Worm (Caenorhabditis elegans): ENCODE results near the gene Y38E10A.33.
A peak's percentile ranks its signal among the peaks of the same experiment; 100 is the strongest.

The Y38E10A.33 gene

ce11 chrII:12679635-12680034 lies at the start of gene Y38E10A.33, which contains the start of gene cox-10 (continued):
- no peak for TF ChIP-seq nhr-76 (tag; optimal IDR thresholded peaks at IDR 0.05)

ce11 chrII:12728608-12729007 lies 49.2 kb upstream of the Y38E10A.33 start:
- TF ChIP-seq lin-38 (GFP tag; IDR thresholded peaks at IDR 0.05) (0 out of 2 replicates have a peak, but pooled peaks have one; percentile 10), hlh-30 (tag; optimal IDR thresholded peaks at IDR 0.05; ENCODE audit: insufficient read depth) (no peak)

ce11 chrII:12727871-12728270 lies 48.4 kb upstream of the Y38E10A.33 start:
- TF ChIP-seq nhr-102 (tag; optimal IDR thresholded peaks at IDR 0.05) (no peak), unc-62 (GFP tag; optimal IDR thresholded peaks at IDR 0.05 in 1 of 2) (peak in 1 of 2 experiments; percentile 72), unc-62 (tag; optimal IDR thresholded peaks at IDR 0.05) (no peak), mdl-1 (tag; optimal IDR thresholded peaks at IDR 0.05) (no peak), D1046.2 (GFP tag; IDR thresholded peaks at IDR 0.05) (no peak), set-16 (GFP tag; IDR thresholded peaks at IDR 0.05) (peak; percentile 65), daf-12 (tag; optimal IDR thresholded peaks at IDR 0.05) (no peak), T26A8.4 (GFP tag; IDR thresholded peaks at IDR 0.05) (no peak), Y5F2A.4 (GFP tag; optimal IDR thresholded peaks at IDR 0.05) (no peak)

- TF ChIP-seq nhr-11 (tag; optimal IDR thresholded peaks at IDR 0.05): no peak
- no peak for TF ChIP-seq saeg-2 (GFP tag; IDR thresholded peaks at IDR 0.05)
- no peak for TF ChIP-seq lin-1 (GFP tag; IDR thresholded peaks at IDR 0.05)
- TF ChIP-seq F49E8.2 (tag; optimal IDR thresholded peaks at IDR 0.05; ENCODE audit: borderline replicate concordance): peak; percentile 25
- TF ChIP-seq lin-38 (GFP tag; IDR thresholded peaks at IDR 0.05): peak; percentile 62
- TF ChIP-seq Y48G9A.11 (GFP tag; IDR thresholded peaks at IDR 0.05): peak; percentile 61
- TF ChIP-seq unc-130 (GFP tag; optimal IDR thresholded peaks at IDR 0.05): peak; percentile 29
- 0 out of 2 replicates have a peak, but pooled peaks have one; percentile 67 for TF ChIP-seq F44E2.7 (GFP tag; IDR thresholded peaks at IDR 0.05)
- TF ChIP-seq pha-4 (GFP tag; IDR thresholded peaks at IDR 0.05): 0 out of 2 replicates have a peak, but pooled peaks have one; percentile 9
- no peak for TF ChIP-seq pha-4 (tag; optimal IDR thresholded peaks at IDR 0.05)
These were observed 47.3 kb upstream of the Y38E10A.33 start for ce11 chrII:12726704-12727103.

- no peak for TF ChIP-seq dmd-6 (GFP tag; IDR thresholded peaks at IDR 0.05)
These were observed 43.3 kb upstream of the Y38E10A.33 start for ce11 chrII:12722685-12723287.

- TF ChIP-seq mdt-29 (GFP tag; IDR thresholded peaks at IDR 0.05) (no peak), Y48G9A.11 (GFP tag; IDR thresholded peaks at IDR 0.05) (no peak), unc-39 (tag; optimal IDR thresholded peaks at IDR 0.05) (no peak), arid-1 (GFP tag; conservative IDR thresholded peaks at IDR 0.05) (no peak), mdl-1 (tag; optimal IDR thresholded peaks at IDR 0.05) (no peak), T20F7.1 (GFP tag; optimal IDR thresholded peaks at IDR 0.05) (no peak), zag-1 (tag; optimal IDR thresholded peaks at IDR 0.05) (no peak), nhr-42 (GFP tag; IDR thresholded peaks at IDR 0.05) (no peak), lin-38 (GFP tag; IDR thresholded peaks at IDR 0.05) (no peak), php-3 (GFP tag; IDR thresholded peaks at IDR 0.05) (no peak), F10B5.3 (tag; optimal IDR thresholded peaks at IDR 0.05) (no peak), ceh-44 (GFP tag; IDR thresholded peaks at IDR 0.05) (no peak), zfp-3 (GFP tag; conservative IDR thresholded peaks at IDR 0.05) (no peak)
These were observed 42.6 kb upstream of the Y38E10A.33 start for ce11 chrII:12722049-12722448.

All from whole organism, L4 larva.